Worm (Caenorhabditis elegans) whole organism, young adult: ENCODE results near the gene C25G6.4.

Experiments used
- F10E7.11 ChIP-seq: sonication (generic microtip); optimal IDR thresholded peaks from 2 replicates; lab custom pipeline; 2017; ENCODE audit warnings: mild to moderate bottlenecking, missing genetic modification characterization, moderate library complexity, missing compliant biosample characterization
- Y67H2A.10 ChIP-seq: fragments of 200-800 bp; sonication (Bioruptor generic); conservative IDR thresholded peaks from 2 replicates; pipeline ENCODE4 v1.3.6; 2022; ENCODE audit warnings: missing genetic modification reagents, missing genetic modification characterization, missing compliant biosample characterization
- ama-1 ChIP-seq, 3 experiments: fragments of 150-350 bp in 1 of 3; sonication (generic microtip) in 2 of 3; optimal IDR thresholded peaks; 2 replicates each; lab custom pipeline; 2014 to 2018; ENCODE audit warnings: missing biosample characterization in 2 of 3, missing genetic modification characterization in 2 of 3, missing genetic modification reagents in 2 of 3
- bed-1 ChIP-seq: fragments of 200-800 bp; sonication (Bioruptor generic); IDR thresholded peaks from 2 replicates; pipeline ENCODE4 v1.3.6; 2022; ENCODE audit warnings: missing genetic modification reagents, missing genetic modification characterization, missing compliant biosample characterization
- gei-17 ChIP-seq: fragments of 200-800 bp; sonication (Bioruptor generic); optimal IDR thresholded peaks from 2 replicates; lab custom pipeline; 2018; ENCODE audit warnings: mild to moderate bottlenecking, missing genetic modification characterization, missing compliant biosample characterization
- hmg-1.2 ChIP-seq: fragments of 200-800 bp; sonication (Bioruptor generic); IDR thresholded peaks from 2 replicates; pipeline ENCODE4 v1.3.6; 2022; ENCODE audit warnings: missing genetic modification reagents, missing genetic modification characterization, missing compliant biosample characterization
- madf-3 ChIP-seq: fragments of 200-800 bp; sonication (Bioruptor generic); IDR thresholded peaks from 2 replicates; pipeline ENCODE4 v1.3.6; 2022; ENCODE audit warnings: missing genetic modification reagents, missing genetic modification characterization, missing compliant biosample characterization
- mes-4 ChIP-seq: sonication (generic microtip); optimal IDR thresholded peaks from 2 replicates; lab custom pipeline; 2016; ENCODE audit warnings: missing genotype, missing genetic modification characterization, missing compliant biosample characterization
- repo-1 ChIP-seq: sonication (generic microtip); optimal IDR thresholded peaks from 2 replicates; lab custom pipeline; 2017; ENCODE audit warnings: mild to moderate bottlenecking, missing genetic modification characterization, missing compliant biosample characterization
- unc-130 ChIP-seq: sonication (generic microtip); optimal IDR thresholded peaks from 2 replicates; lab custom pipeline; 2016; ENCODE audit warnings: missing genetic modification reagents, missing genetic modification characterization, missing compliant biosample characterization
- unc-62 ChIP-seq: fragments of 150-350 bp; optimal IDR thresholded peaks from 2 replicates; lab custom pipeline; 2014; ENCODE audit warnings: missing biosample characterization, missing genetic modification reagents, missing genetic modification characterization
- ztf-3 ChIP-seq: fragments of 200-800 bp; sonication (Bioruptor generic); optimal IDR thresholded peaks from 2 replicates; lab custom pipeline; 2018; ENCODE audit warnings: mild to moderate bottlenecking, missing genetic modification characterization, missing compliant biosample characterization

DNA sequence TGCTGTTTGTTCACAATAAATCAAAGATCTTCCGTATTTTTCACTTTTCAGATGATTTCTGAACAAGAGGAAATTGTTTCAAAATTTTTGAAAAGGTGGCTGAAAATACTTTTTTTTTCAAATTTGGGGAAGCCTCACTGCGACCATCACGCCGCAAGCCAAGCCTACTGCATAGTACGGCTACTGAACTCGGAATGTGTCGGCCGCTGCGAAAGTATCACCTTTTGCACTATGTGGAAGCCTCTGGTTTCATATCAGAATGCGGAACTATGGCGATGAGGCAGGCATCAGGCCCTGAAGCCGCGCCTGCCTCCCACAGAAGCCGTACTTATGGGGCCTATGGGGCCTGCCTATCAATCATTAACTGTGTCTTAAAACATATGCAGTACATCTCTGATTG is 8.0 kb upstream of the C25G6.4 start:
- no peak for TF ChIP-seq madf-3 (GFP tag; lab: Robert Waterston, UW)
- no peak for TF ChIP-seq mes-4 (tag; lab: Kevin White, UChicago)
- TF ChIP-seq bed-1 (GFP tag; lab: Robert Waterston, UW): no peak
- TF ChIP-seq gei-17 (GFP tag; lab: Kevin White, UChicago): no peak
- no peak for TF ChIP-seq ztf-3 (GFP tag; lab: Kevin White, UChicago)
- no peak for TF ChIP-seq hmg-1.2 (GFP tag; lab: Robert Waterston, UW)
- no peak for TF ChIP-seq Y67H2A.10
- TF ChIP-seq repo-1 (tag; lab: Kevin White, UChicago): no peak
- TF ChIP-seq ama-1 (optimal IDR thresholded peaks at IDR 0.05; lab: Kevin White, UChicago): no peak
- TF ChIP-seq ama-1 (GFP tag; optimal IDR thresholded peaks at IDR 0.05; lab: Kevin White, UChicago): no peak
- no peak for TF ChIP-seq unc-130
- TF ChIP-seq F10E7.11: no peak
- no peak for TF ChIP-seq unc-62 (GFP tag; lab: Kevin White, UChicago)
